Fruit fly (Drosophila melanogaster) whole organism, embryonic: ENCODE results near the gene CG15390.

ENCODE experiments used
- ATbp ChIP-seq: fragments of 200-800 bp; sonication (Bioruptor generic); optimal IDR thresholded peaks from 2 replicates; lab custom pipeline; 2017; ENCODE audit warnings: missing biosample characterization, mild to moderate bottlenecking, missing genetic modification characterization, missing genetic modification reagents
- CG10654 ChIP-seq: fragments of 200-800 bp; sonication (Bioruptor generic); optimal IDR thresholded peaks from 2 replicates; lab custom pipeline; 2016; ENCODE audit warnings: missing biosample characterization, missing genetic modification characterization
- CG11504 ChIP-seq: fragments of 200-800 bp; sonication (Bioruptor generic); optimal IDR thresholded peaks from 3 replicates; lab custom pipeline; 2019; ENCODE audit warnings: missing biosample characterization, mild to moderate bottlenecking, missing genetic modification characterization, moderate library complexity
- CG11696 ChIP-seq: fragments of 200-800 bp; sonication (Bioruptor generic); IDR thresholded peaks from 2 replicates; pipeline ENCODE4 v1.3.6; 2022; ENCODE audit warnings: missing biosample characterization, missing genetic modification characterization
- CG13424 ChIP-seq: fragments of 200-800 bp; sonication (Bioruptor generic); optimal IDR thresholded peaks from 2 replicates; lab custom pipeline; 2019; ENCODE audit warnings: missing biosample characterization, mild to moderate bottlenecking, missing genetic modification characterization, moderate library complexity
- CG1602 ChIP-seq: fragments of 200-800 bp; sonication (Bioruptor generic); optimal IDR thresholded peaks from 3 replicates; lab custom pipeline; 2016; ENCODE audit warnings: missing biosample characterization, missing genetic modification characterization
- CG17361 ChIP-seq: fragments of 200-800 bp; sonication (Bioruptor generic); IDR thresholded peaks from 3 replicates; pipeline ENCODE4 v1.3.6; 2022; ENCODE audit warnings: missing biosample characterization, missing genetic modification characterization
- CG17612 ChIP-seq: fragments of 200-800 bp; sonication (Bioruptor generic); IDR thresholded peaks from 2 replicates; pipeline ENCODE4 v1.3.6; 2022; ENCODE audit warnings: missing biosample characterization, missing genetic modification characterization
- CG17802 ChIP-seq: fragments of 200-800 bp; sonication (Bioruptor generic); optimal IDR thresholded peaks from 2 replicates; lab custom pipeline; 2018; ENCODE audit warnings: missing biosample characterization, mild to moderate bottlenecking, missing genetic modification characterization, moderate library complexity
- CG18262 ChIP-seq: fragments of 200-800 bp; optimal IDR thresholded peaks from 3 replicates; lab custom pipeline; 2019; ENCODE audit warnings: missing biosample characterization, mild to moderate bottlenecking, missing genetic modification characterization, moderate library complexity
- CG30020 ChIP-seq: fragments of 200-800 bp; optimal IDR thresholded peaks from 2 replicates; lab custom pipeline; 2019; ENCODE audit warnings: missing biosample characterization, mild to moderate bottlenecking, missing genetic modification characterization, moderate library complexity
- CG3065 ChIP-seq: fragments of 200-800 bp; sonication (Bioruptor generic); optimal IDR thresholded peaks from 2 replicates; lab custom pipeline; 2016; ENCODE audit warnings: missing biosample characterization, missing genetic modification characterization
- CG4424 ChIP-seq: fragments of 200-800 bp; sonication (Bioruptor generic); optimal IDR thresholded peaks from 3 replicates; lab custom pipeline; 2016; ENCODE audit warnings: missing biosample characterization, missing genetic modification characterization
- CG4707 ChIP-seq: fragments of 200-800 bp; sonication (Bioruptor generic); optimal IDR thresholded peaks from 2 replicates; lab custom pipeline; 2018; ENCODE audit warnings: missing biosample characterization, mild to moderate bottlenecking, missing genetic modification characterization, moderate library complexity
- CG5245 ChIP-seq: fragments of 200-800 bp; sonication (Bioruptor generic); optimal IDR thresholded peaks from 3 replicates; lab custom pipeline; 2016; ENCODE audit warnings: missing biosample characterization, missing genetic modification characterization
- CG7372 ChIP-seq: fragments of 200-800 bp; sonication (Bioruptor generic); IDR thresholded peaks from 2 replicates; pipeline ENCODE4 v1.3.6; 2022; ENCODE audit warnings: missing biosample characterization, missing genetic modification characterization
- CG7839 ChIP-seq: fragments of 200-800 bp; sonication (Bioruptor generic); optimal IDR thresholded peaks from 3 replicates; lab custom pipeline; 2018; ENCODE audit warnings: missing biosample characterization, mild to moderate bottlenecking, missing genetic modification characterization, moderate library complexity
- CHES-1-like ChIP-seq: fragments of 200-800 bp; sonication (Bioruptor generic); optimal IDR thresholded peaks from 2 replicates; lab custom pipeline; 2016; ENCODE audit warnings: missing biosample characterization, missing genetic modification characterization
- CoRest ChIP-seq: fragments of 200-800 bp; sonication (Bioruptor generic); optimal IDR thresholded peaks from 3 replicates; lab custom pipeline; 2018; ENCODE audit warnings: missing biosample characterization, mild to moderate bottlenecking, missing genetic modification characterization, moderate library complexity
- Dad ChIP-seq: fragments of 200-800 bp; sonication (Bioruptor generic); optimal IDR thresholded peaks from 3 replicates; lab custom pipeline; 2016; ENCODE audit warnings: missing biosample characterization, missing genetic modification characterization
- Dbx ChIP-seq: fragments of 200-800 bp; sonication (Bioruptor generic); IDR thresholded peaks from 3 replicates; pipeline ENCODE4 v1.3.6; 2022; ENCODE audit warnings: missing biosample characterization, missing genetic modification characterization
- Drgx ChIP-seq: fragments of 200-800 bp; sonication (Bioruptor generic); IDR thresholded peaks from 2 replicates; pipeline ENCODE4 v1.3.6; 2022; ENCODE audit warnings: missing biosample characterization, missing genetic modification characterization
- E2f2 ChIP-seq: fragments of 200-800 bp; sonication (Bioruptor generic); IDR thresholded peaks from 2 replicates; pipeline ENCODE4 v1.3.6; 2022; ENCODE audit warnings: missing biosample characterization, missing genetic modification characterization
- Elba2 ChIP-seq: fragments of 200-800 bp; sonication (Bioruptor generic); optimal IDR thresholded peaks from 3 replicates; lab custom pipeline; 2016; ENCODE audit warnings: missing biosample characterization, missing genetic modification characterization
- Spps ChIP-seq: fragments of 200-800 bp; sonication (Bioruptor generic); optimal IDR thresholded peaks from 2 replicates; lab custom pipeline; 2018; ENCODE audit warnings: missing biosample characterization, mild to moderate bottlenecking, missing genetic modification characterization
- Sry-β ChIP-seq: fragments of 200-800 bp; sonication (Bioruptor generic); optimal IDR thresholded peaks from 2 replicates; lab custom pipeline; 2018; ENCODE audit warnings: missing biosample characterization, mild to moderate bottlenecking, missing genetic modification characterization, moderate library complexity
- Tbp ChIP-seq: fragments of >200 bp; optimal IDR thresholded peaks from 2 replicates; lab custom pipeline; 2018; ENCODE audit warnings: missing biosample characterization, missing genetic modification characterization
- az2 ChIP-seq: fragments of 200-800 bp; sonication (Bioruptor generic); optimal IDR thresholded peaks from 3 replicates; lab custom pipeline; 2016; ENCODE audit warnings: missing biosample characterization, missing genetic modification characterization
- bbx ChIP-seq: fragments of 200-800 bp; sonication (Bioruptor generic); IDR thresholded peaks from 2 replicates; pipeline ENCODE4 v1.3.6; 2022; ENCODE audit warnings: missing biosample characterization, missing genetic modification characterization; ENCODE audit not compliant: partially characterized antibody
- chinmo ChIP-seq: fragments of 200-800 bp; sonication (Bioruptor generic); IDR thresholded peaks from 4 replicates; pipeline ENCODE4 v1.3.6; 2022; ENCODE audit warnings: missing biosample characterization, missing genetic modification characterization; ENCODE audit not compliant: partially characterized antibody
- crc ChIP-seq: fragments of 200-800 bp; sonication (Bioruptor generic); optimal IDR thresholded peaks from 2 replicates; lab custom pipeline; 2016; ENCODE audit warnings: missing biosample characterization, missing genetic modification characterization
- emc ChIP-seq: fragments of 200-800 bp; sonication (Bioruptor generic); optimal IDR thresholded peaks from 2 replicates; lab custom pipeline; 2016; ENCODE audit warnings: missing biosample characterization, missing genetic modification characterization
- fd96Cb ChIP-seq: fragments of 200-800 bp; sonication (Bioruptor generic); optimal IDR thresholded peaks from 2 replicates; lab custom pipeline; 2018; ENCODE audit warnings: missing biosample characterization, mild to moderate bottlenecking, missing genetic modification characterization, moderate library complexity
- gem ChIP-seq: fragments of 200-800 bp; sonication (Bioruptor generic); optimal IDR thresholded peaks from 2 replicates; lab custom pipeline; 2019; ENCODE audit warnings: missing biosample characterization, mild to moderate bottlenecking, missing genetic modification characterization, moderate library complexity
- ham ChIP-seq: fragments of 200-800 bp; sonication (Bioruptor generic); IDR thresholded peaks from 2 replicates; pipeline ENCODE4 v1.3.6; 2022; ENCODE audit warnings: missing biosample characterization, missing genetic modification characterization
- jumu ChIP-seq: fragments of 200-800 bp; sonication (Bioruptor generic); optimal IDR thresholded peaks from 3 replicates; lab custom pipeline; 2016; ENCODE audit warnings: missing biosample characterization, missing genetic modification characterization
- lmd ChIP-seq: fragments of 200-800 bp; sonication (Bioruptor generic); IDR thresholded peaks from 2 replicates; pipeline ENCODE4 v1.3.6; 2022; ENCODE audit warnings: missing biosample characterization, missing genetic modification characterization
- lov ChIP-seq, 2 experiments: fragments of 200-800 bp in 1 of 2; fragments of >200 bp in 1 of 2; sonication (Bioruptor generic) in 1 of 2; IDR thresholded peaks in 1 of 2; optimal IDR thresholded peaks in 1 of 2; 2 replicates in 1 of 2; 3 replicates in 1 of 2; pipeline versions ENCODE4 v1.3.6 to Lab custom; 2017 to 2022; ENCODE audit warnings: missing biosample characterization in 1 of 2, missing genetic modification characterization in 1 of 2
- nau ChIP-seq: fragments of 200-800 bp; sonication (Bioruptor generic); optimal IDR thresholded peaks from 3 replicates; lab custom pipeline; 2017; ENCODE audit warnings: missing biosample characterization, mild to moderate bottlenecking, missing genetic modification characterization, missing genetic modification reagents
- oc ChIP-seq: fragments of 200-800 bp; sonication (Bioruptor generic); optimal IDR thresholded peaks from 2 replicates; lab custom pipeline; 2018; ENCODE audit warnings: missing biosample characterization, mild to moderate bottlenecking, missing genetic modification characterization, moderate library complexity
- p53 ChIP-seq: fragments of 200-800 bp; sonication (Bioruptor generic); optimal IDR thresholded peaks from 2 replicates; lab custom pipeline; 2016; ENCODE audit warnings: missing biosample characterization, missing genetic modification characterization
- phol ChIP-seq: fragments of 200-800 bp; sonication (Bioruptor generic); optimal IDR thresholded peaks from 3 replicates; lab custom pipeline; 2018; ENCODE audit warnings: missing biosample characterization, mild to moderate bottlenecking, missing genetic modification characterization, moderate library complexity
- pita ChIP-seq: fragments of 200-800 bp; sonication (Bioruptor generic); optimal IDR thresholded peaks from 2 replicates; lab custom pipeline; 2017; ENCODE audit warnings: missing biosample characterization, mild to moderate bottlenecking, missing genetic modification characterization
- sc ChIP-seq, 3 experiments: fragments of >200 bp in 2 of 3; fragments of 200-800 bp in 1 of 3; sonication (Bioruptor generic) in 1 of 3; optimal IDR thresholded peaks; 2 replicates in 2 of 3; 3 replicates in 1 of 3; lab custom pipeline; 2017; ENCODE audit warnings: mild to moderate bottlenecking in 1 of 3, missing biosample characterization in 1 of 3, missing genetic modification characterization in 1 of 3, missing genetic modification reagents in 1 of 3
- sna ChIP-seq: fragments of 200-800 bp; sonication (Bioruptor generic); IDR thresholded peaks from 2 replicates; pipeline ENCODE4 v1.3.6; 2022; ENCODE audit warnings: missing biosample characterization, missing genetic modification characterization; ENCODE audit not compliant: partially characterized antibody
- sr ChIP-seq: fragments of 200-800 bp; sonication (Bioruptor generic); IDR thresholded peaks from 3 replicates; pipeline ENCODE4 v1.3.6; 2022; ENCODE audit warnings: missing biosample characterization, missing genetic modification characterization
- tgo ChIP-seq: fragments of 200-800 bp; sonication (Bioruptor generic); IDR thresholded peaks from 3 replicates; pipeline ENCODE4 v1.3.6; 2022; ENCODE audit warnings: missing biosample characterization, missing genetic modification characterization
- twi ChIP-seq: fragments of 200-800 bp; optimal IDR thresholded peaks from 2 replicates; lab custom pipeline; 2019; ENCODE audit warnings: missing biosample characterization, mild to moderate bottlenecking, missing genetic modification characterization, moderate library complexity
- zf30C ChIP-seq: fragments of 200-800 bp; sonication (Bioruptor generic); optimal IDR thresholded peaks from 3 replicates; lab custom pipeline; 2018; ENCODE audit warnings: missing biosample characterization, mild to moderate bottlenecking, missing genetic modification characterization
- zfh1 ChIP-seq: fragments of 200-800 bp; sonication (Bioruptor generic); IDR thresholded peaks from 3 replicates; pipeline ENCODE4 v1.3.6; 2022; ENCODE audit warnings: missing biosample characterization, missing genetic modification characterization

Gene CG15390

dm6 chr2L:2380805-2381204, 6.3 kb downstream of the CG15390 start, which contains the start of gene Eogt (continued):
- TF ChIP-seq gem (tag; lab: Kevin White, UChicago) (peak; percentile 98), CG4707 (GFP tag; lab: Kevin White, UChicago) (peak; percentile 74), zf30C (GFP tag; lab: Kevin White, UChicago) (no peak), CG1602 (GFP tag; lab: Kevin White, UChicago) (peak; percentile 95), E2f2 (GFP tag; lab: Robert Waterston, UW) (peak; percentile 79), CG11504 (tag; lab: Kevin White, UChicago) (peak; percentile 92), chinmo (GFP tag; lab: Robert Waterston, UW) (no peak), CG17361 (GFP tag; lab: Robert Waterston, UW) (peak; percentile 90), p53 (GFP tag; lab: Kevin White, UChicago) (peak; percentile 23), emc (GFP tag; lab: Kevin White, UChicago) (peak; percentile 32), ATbp (GFP tag; lab: Kevin White, UChicago) (peak; percentile 89), fd96Cb (tag; lab: Kevin White, UChicago) (peak; percentile 93), pita (GFP tag; lab: Kevin White, UChicago) (peak; percentile 64), jumu (GFP tag; lab: Kevin White, UChicago) (peak; percentile 53), Elba2 (GFP tag; lab: Kevin White, UChicago) (peak; percentile 68), CG18262 (tag; lab: Kevin White, UChicago) (peak; percentile 93), CG3065 (GFP tag; lab: Kevin White, UChicago) (peak; percentile 86), Tbp (GFP tag; lab: Kevin White, UChicago) (no peak), sr (GFP tag; lab: Robert Waterston, UW) (peak; percentile 82; the same call in 2 of the 3 replicates), twi (tag; lab: Kevin White, UChicago) (peak; percentile 90), CG17612 (GFP tag; lab: Robert Waterston, UW) (peak; percentile 91), CG7372 (peak; percentile 94), CG4424 (GFP tag; lab: Kevin White, UChicago) (peak; percentile 89), crc (peak; percentile 49), Sry-β (GFP tag; lab: Kevin White, UChicago) (peak; percentile 38), CG10654 (GFP tag; lab: Kevin White, UChicago) (peak; percentile 82), lov (optimal IDR thresholded peaks at IDR 0.05; lab: Kevin White, UChicago) (no peak), lov (GFP tag; IDR thresholded peaks at IDR 0.05; lab: Robert Waterston, UW) (peak; percentile 96), sc (optimal IDR thresholded peaks at IDR 0.05; lab: Kevin White, UChicago) (no peak), sc (GFP tag; optimal IDR thresholded peaks at IDR 0.05; lab: Kevin White, UChicago) (peak; percentile 85), CG13424 (tag; lab: Kevin White, UChicago) (peak; percentile 95), lmd (peak; percentile 96), phol (peak; percentile 94), CG30020 (tag; lab: Kevin White, UChicago) (peak; percentile 76), nau (no peak), CG11696 (peak; percentile 100), Spps (tag; lab: Kevin White, UChicago) (peak; percentile 85), sna (GFP tag; lab: Robert Waterston, UW) (no peak), Dad (GFP tag; lab: Kevin White, UChicago) (peak; percentile 39), CG5245 (GFP tag; lab: Kevin White, UChicago) (peak; percentile 85), Drgx (peak; percentile 94), CG17802 (peak; percentile 65), bbx (no peak), ham (GFP tag; lab: Robert Waterston, UW) (peak; percentile 85; the same call in 1 of the 2 replicates), az2 (GFP tag; lab: Kevin White, UChicago) (peak; percentile 94), zfh1 (GFP tag; lab: Robert Waterston, UW) (peak; percentile 98), tgo (GFP tag; lab: Robert Waterston, UW) (peak; percentile 97), CG7839 (tag; lab: Kevin White, UChicago) (peak; percentile 96), oc (peak; percentile 98), CHES-1-like (peak; percentile 37), Dbx (peak; percentile 95), CoRest (peak; percentile 97)
